Fruit fly (Drosophila melanogaster) whole organism, prepupa: ENCODE measurements around the gene yellow-e2.

ENCODE experiments used
- CG11902 ChIP-seq: fragments of 200-800 bp; sonication (Bioruptor generic); optimal IDR thresholded peaks from 3 replicates; lab custom pipeline; 2016; ENCODE audit warnings: missing biosample characterization, missing genetic modification characterization
- CG1621 ChIP-seq: fragments of 200-800 bp; sonication (Bioruptor generic); optimal IDR thresholded peaks from 3 replicates; lab custom pipeline; 2018; ENCODE audit warnings: missing biosample characterization, mild to moderate bottlenecking, missing genetic modification characterization
- CG32006 ChIP-seq: fragments of 200-800 bp; sonication (Bioruptor generic); optimal IDR thresholded peaks from 3 replicates; lab custom pipeline; 2017; ENCODE audit warnings: missing biosample characterization, mild to moderate bottlenecking, missing genetic modification characterization
- CG4318 ChIP-seq: fragments of 200-800 bp; sonication (Bioruptor generic); optimal IDR thresholded peaks from 3 replicates; lab custom pipeline; 2017; ENCODE audit warnings: missing biosample characterization, mild to moderate bottlenecking, missing genetic modification characterization
- CG6792 ChIP-seq: fragments of 200-800 bp; sonication (Bioruptor generic); optimal IDR thresholded peaks from 3 replicates; lab custom pipeline; 2016; ENCODE audit warnings: missing biosample characterization, missing genetic modification characterization
- CG7368 ChIP-seq: fragments of 200-800 bp; sonication (Bioruptor generic); optimal IDR thresholded peaks from 3 replicates; lab custom pipeline; 2016; ENCODE audit warnings: missing biosample characterization, missing genetic modification characterization
- Ets96B ChIP-seq: fragments of 200-800 bp; optimal IDR thresholded peaks from 2 replicates; lab custom pipeline; 2019; ENCODE audit warnings: missing biosample characterization, mild to moderate bottlenecking, missing genetic modification characterization, moderate library complexity
- Gug ChIP-seq: fragments of 200-800 bp; sonication (Bioruptor generic); IDR thresholded peaks from 2 replicates; pipeline ENCODE4 v1.3.6; 2022; ENCODE audit warnings: missing biosample characterization, missing genetic modification characterization
- dsx ChIP-seq: fragments of 200-800 bp; optimal IDR thresholded peaks from 3 replicates; lab custom pipeline; 2019; ENCODE audit warnings: missing biosample characterization, mild to moderate bottlenecking, missing genetic modification characterization, moderate library complexity; ENCODE audit not compliant: poor library complexity, severe bottlenecking
- esn ChIP-seq: fragments of 200-800 bp; sonication (Bioruptor generic); optimal IDR thresholded peaks from 2 replicates; lab custom pipeline; 2016; ENCODE audit warnings: missing biosample characterization, mild to moderate bottlenecking, missing genetic modification characterization, moderate library complexity
- pdm3 ChIP-seq: fragments of 200-800 bp; sonication (Bioruptor generic); optimal IDR thresholded peaks from 3 replicates; lab custom pipeline; 2016; ENCODE audit warnings: missing biosample characterization, missing genetic modification characterization
- spab ChIP-seq: fragments of 200-800 bp; sonication (Bioruptor generic); optimal IDR thresholded peaks from 2 replicates; lab custom pipeline; 2017; ENCODE audit warnings: missing biosample characterization, mild to moderate bottlenecking, missing genetic modification characterization, missing genetic modification reagents

DNA sequence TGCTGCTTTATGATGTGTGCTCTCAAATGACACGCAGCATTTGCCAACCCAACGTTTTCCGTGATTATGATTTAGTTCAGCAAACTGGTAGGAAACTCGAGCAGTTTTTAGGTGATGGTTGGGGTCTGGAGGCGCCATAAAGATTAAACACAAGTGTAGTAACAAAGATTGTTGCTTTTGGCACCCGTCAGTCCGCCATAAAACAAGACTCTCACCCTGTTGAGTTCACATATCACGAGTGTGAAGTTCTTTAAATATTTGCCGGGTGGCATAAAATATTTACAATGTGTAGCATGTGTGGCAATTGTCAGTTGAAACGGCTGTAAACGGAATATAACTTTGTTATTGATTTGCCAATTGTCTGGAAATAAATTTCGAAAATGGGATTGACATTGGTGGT lies 34.9 kb upstream of the yellow-e2 start:
- TF ChIP-seq CG11902 (GFP tag; lab: Kevin White, UChicago) (no peak), esn (GFP tag; lab: Kevin White, UChicago) (no peak), pdm3 (GFP tag; lab: Kevin White, UChicago) (no peak), Gug (GFP tag; lab: Robert Waterston, UW) (no peak), CG4318 (GFP tag; lab: Kevin White, UChicago) (no peak), CG6792 (GFP tag; lab: Kevin White, UChicago) (no peak), CG32006 (GFP tag; lab: Kevin White, UChicago) (no peak), CG7368 (GFP tag; lab: Kevin White, UChicago) (no peak), Ets96B (no peak), spab (GFP tag; lab: Kevin White, UChicago) (no peak), dsx (no peak), CG1621 (tag; lab: Kevin White, UChicago) (no peak)
